Fruit fly (Drosophila melanogaster) whole organism, embryonic: ENCODE results near the gene P5CDh2.
A peak's percentile ranks its signal among the peaks of the same experiment; 100 is the strongest.

Source experiments
- Atf3 ChIP-seq: fragments of 200-800 bp; sonication (Bioruptor generic); optimal IDR thresholded peaks from 3 replicates; lab custom pipeline; 2016; ENCODE audit warnings: missing biosample characterization, missing genetic modification characterization
- BEAF-32 ChIP-seq: fragments of 200-800 bp; sonication (Bioruptor generic); optimal IDR thresholded peaks from 3 replicates; lab custom pipeline; 2017; ENCODE audit warnings: missing biosample characterization, missing genetic modification characterization, mild to moderate bottlenecking, moderate library complexity, missing genetic modification reagents
- CG10366 ChIP-seq: fragments of 200-800 bp; sonication (Bioruptor generic); IDR thresholded peaks from 2 replicates; pipeline ENCODE4 v1.3.6; 2022; ENCODE audit warnings: missing biosample characterization, missing genetic modification characterization
- CG11093 ChIP-seq: fragments of 200-800 bp; sonication (Bioruptor generic); IDR thresholded peaks from 3 replicates; pipeline ENCODE4 v1.3.6; 2022; ENCODE audit warnings: missing biosample characterization, missing genetic modification characterization
- CG12769 ChIP-seq: fragments of 200-800 bp; sonication (Bioruptor generic); optimal IDR thresholded peaks from 2 replicates; lab custom pipeline; 2019; ENCODE audit warnings: missing biosample characterization, mild to moderate bottlenecking, missing genetic modification characterization, moderate library complexity
- CG14441 ChIP-seq: fragments of 200-800 bp; sonication (Bioruptor generic); IDR thresholded peaks from 2 replicates; pipeline ENCODE4 v1.3.6; 2022; ENCODE audit warnings: missing biosample characterization, missing genetic modification characterization
- CG15514 ChIP-seq: fragments of 200-800 bp; sonication (Bioruptor generic); optimal IDR thresholded peaks from 3 replicates; lab custom pipeline; 2017; ENCODE audit warnings: missing biosample characterization, missing genetic modification characterization, mild to moderate bottlenecking, moderate library complexity, missing genetic modification reagents
- CG15601 ChIP-seq: fragments of 200-800 bp; sonication (Bioruptor generic); optimal IDR thresholded peaks from 3 replicates; lab custom pipeline; 2019; ENCODE audit warnings: missing biosample characterization, mild to moderate bottlenecking, missing genetic modification characterization, moderate library complexity
- CG15696 ChIP-seq: fragments of 200-800 bp; sonication (Bioruptor generic); optimal IDR thresholded peaks from 2 replicates; lab custom pipeline; 2019; ENCODE audit warnings: missing biosample characterization, mild to moderate bottlenecking, missing genetic modification characterization, moderate library complexity
- CG18619 ChIP-seq: fragments of 200-800 bp; sonication (Bioruptor generic); optimal IDR thresholded peaks from 3 replicates; lab custom pipeline; 2017; ENCODE audit warnings: missing biosample characterization, mild to moderate bottlenecking, missing genetic modification characterization
- CG18764 ChIP-seq: fragments of 200-800 bp; sonication (Bioruptor generic); optimal IDR thresholded peaks from 3 replicates; lab custom pipeline; 2016; ENCODE audit warnings: missing biosample characterization, missing genetic modification characterization
- CG3726 ChIP-seq: fragments of 200-800 bp; sonication (Bioruptor generic); IDR thresholded peaks from 3 replicates; pipeline ENCODE4, ENCODE4 v1.3.6; 2022; ENCODE audit warnings: missing biosample characterization, missing genetic modification characterization
- CG4617 ChIP-seq: fragments of 200-800 bp; sonication (Bioruptor generic); optimal IDR thresholded peaks from 3 replicates; lab custom pipeline; 2016; ENCODE audit warnings: missing biosample characterization, missing genetic modification characterization, borderline replicate concordance
- CG6254 ChIP-seq: fragments of 200-800 bp; sonication (Bioruptor generic); optimal IDR thresholded peaks from 3 replicates; lab custom pipeline; 2017; ENCODE audit warnings: mild to moderate bottlenecking, missing biosample characterization, missing genetic modification reagents, missing genetic modification characterization
- CG6813 ChIP-seq: fragments of 200-800 bp; sonication (Bioruptor generic); optimal IDR thresholded peaks from 2 replicates; lab custom pipeline; 2017; ENCODE audit warnings: missing biosample characterization, missing genetic modification characterization, mild to moderate bottlenecking, moderate library complexity, missing genetic modification reagents
- CG7372 ChIP-seq: fragments of 200-800 bp; sonication (Bioruptor generic); IDR thresholded peaks from 2 replicates; pipeline ENCODE4 v1.3.6; 2022; ENCODE audit warnings: missing biosample characterization, missing genetic modification characterization
- CG7745 ChIP-seq: fragments of 200-800 bp; sonication (Bioruptor generic); optimal IDR thresholded peaks from 2 replicates; lab custom pipeline; 2018; ENCODE audit warnings: missing biosample characterization, mild to moderate bottlenecking, missing genetic modification characterization, moderate library complexity
- CG8388 ChIP-seq: fragments of 200-800 bp; sonication (Bioruptor generic); optimal IDR thresholded peaks from 2 replicates; lab custom pipeline; 2019; ENCODE audit warnings: missing biosample characterization, mild to moderate bottlenecking, missing genetic modification characterization, moderate library complexity
- CG9876 ChIP-seq: fragments of 200-800 bp; sonication (Bioruptor generic); optimal IDR thresholded peaks from 2 replicates; lab custom pipeline; 2016; ENCODE audit warnings: missing biosample characterization, missing genetic modification characterization
- CHES-1-like ChIP-seq: fragments of 200-800 bp; sonication (Bioruptor generic); optimal IDR thresholded peaks from 2 replicates; lab custom pipeline; 2016; ENCODE audit warnings: missing biosample characterization, missing genetic modification characterization
- Dbx ChIP-seq: fragments of 200-800 bp; sonication (Bioruptor generic); IDR thresholded peaks from 3 replicates; pipeline ENCODE4 v1.3.6; 2022; ENCODE audit warnings: missing biosample characterization, missing genetic modification characterization
- Ets65A ChIP-seq: fragments of 200-800 bp; sonication (Bioruptor generic); peaks from one replicate; lab custom pipeline; 2016; ENCODE audit warnings: missing biosample characterization, missing genetic modification characterization
- Fer3 ChIP-seq: fragments of 200-800 bp; sonication (Bioruptor generic); optimal IDR thresholded peaks from 2 replicates; lab custom pipeline; 2018; ENCODE audit warnings: missing biosample characterization, mild to moderate bottlenecking, missing genetic modification characterization, moderate library complexity
- HHEX ChIP-seq: fragments of 200-800 bp; sonication (Bioruptor generic); optimal IDR thresholded peaks from 3 replicates; lab custom pipeline; 2017; ENCODE audit warnings: missing biosample characterization, mild to moderate bottlenecking, missing genetic modification characterization, missing genetic modification reagents
- Hr78 ChIP-seq, 2 experiments: fragments of 200-800 bp in 1 of 2; fragments of >200 bp in 1 of 2; sonication (Bioruptor generic) in 1 of 2; optimal IDR thresholded peaks; 2 replicates each; lab custom pipeline; 2017 to 2019; ENCODE audit warnings: missing biosample characterization in 2 of 2, missing genetic modification characterization in 2 of 2, mild to moderate bottlenecking in 1 of 2, moderate library complexity in 1 of 2
- MESR4 ChIP-seq: fragments of 200-800 bp; sonication (Bioruptor generic); optimal IDR thresholded peaks from 2 replicates; lab custom pipeline; 2018; ENCODE audit warnings: missing biosample characterization, mild to moderate bottlenecking, missing genetic modification characterization, moderate library complexity
- Meics ChIP-seq: fragments of 200-800 bp; sonication (Bioruptor generic); optimal IDR thresholded peaks from 2 replicates; lab custom pipeline; 2017; ENCODE audit warnings: missing biosample characterization, mild to moderate bottlenecking, missing genetic modification characterization
- Pdp1 ChIP-seq, 2 experiments: fragments of 200-800 bp; sonication (Bioruptor generic); optimal IDR thresholded peaks; 3 replicates each; lab custom pipeline; 2016; ENCODE audit warnings: missing biosample characterization in 2 of 2, missing genetic modification characterization in 2 of 2, mild to moderate bottlenecking in 1 of 2, moderate library complexity in 1 of 2
- amos ChIP-seq: fragments of 200-800 bp; sonication (Bioruptor generic); IDR thresholded peaks from 2 replicates; pipeline ENCODE4 v1.3.6; 2022; ENCODE audit warnings: missing biosample characterization, missing genetic modification characterization; ENCODE audit not compliant: partially characterized antibody
- ash1 ChIP-seq: fragments of 200-800 bp; sonication (Bioruptor generic); optimal IDR thresholded peaks from 2 replicates; lab custom pipeline; 2018; ENCODE audit warnings: missing biosample characterization, mild to moderate bottlenecking, missing genetic modification characterization
- chinmo ChIP-seq: fragments of 200-800 bp; sonication (Bioruptor generic); IDR thresholded peaks from 4 replicates; pipeline ENCODE4 v1.3.6; 2022; ENCODE audit warnings: missing biosample characterization, missing genetic modification characterization; ENCODE audit not compliant: partially characterized antibody
- ci ChIP-seq: fragments of 200-800 bp; sonication (Bioruptor generic); IDR thresholded peaks from 3 replicates; pipeline ENCODE4 v1.3.6; 2022; ENCODE audit warnings: missing biosample characterization, missing genetic modification characterization
- crc ChIP-seq: fragments of 200-800 bp; sonication (Bioruptor generic); optimal IDR thresholded peaks from 2 replicates; lab custom pipeline; 2016; ENCODE audit warnings: missing biosample characterization, missing genetic modification characterization
- dpn ChIP-seq, 2 experiments: fragments of 200-800 bp; sonication (Bioruptor generic); optimal IDR thresholded peaks; 3 replicates each; lab custom pipeline; 2016; ENCODE audit warnings: missing biosample characterization in 2 of 2, missing genetic modification characterization in 2 of 2
- emc ChIP-seq: fragments of 200-800 bp; sonication (Bioruptor generic); optimal IDR thresholded peaks from 2 replicates; lab custom pipeline; 2016; ENCODE audit warnings: missing biosample characterization, missing genetic modification characterization
- exex ChIP-seq: fragments of 200-800 bp; sonication (Bioruptor generic); optimal IDR thresholded peaks from 4 replicates; lab custom pipeline; 2018; ENCODE audit warnings: missing biosample characterization, mild to moderate bottlenecking, missing genetic modification characterization, moderate library complexity
- fd96Cb ChIP-seq: fragments of 200-800 bp; sonication (Bioruptor generic); optimal IDR thresholded peaks from 2 replicates; lab custom pipeline; 2018; ENCODE audit warnings: missing biosample characterization, mild to moderate bottlenecking, missing genetic modification characterization, moderate library complexity
- gcm2 ChIP-seq: fragments of 200-800 bp; sonication (Bioruptor generic); optimal IDR thresholded peaks from 2 replicates; lab custom pipeline; 2016; ENCODE audit warnings: missing biosample characterization, missing genetic modification characterization
- ham ChIP-seq: fragments of 200-800 bp; sonication (Bioruptor generic); IDR thresholded peaks from 2 replicates; pipeline ENCODE4 v1.3.6; 2022; ENCODE audit warnings: missing biosample characterization, missing genetic modification characterization
- jing ChIP-seq: fragments of 200-800 bp; sonication (Bioruptor generic); optimal IDR thresholded peaks from 2 replicates; lab custom pipeline; 2018; ENCODE audit warnings: missing biosample characterization, mild to moderate bottlenecking, missing genetic modification characterization
- odd ChIP-seq: fragments of 200-800 bp; sonication (Bioruptor generic); optimal IDR thresholded peaks from 2 replicates; lab custom pipeline; 2017; ENCODE audit warnings: missing biosample characterization, mild to moderate bottlenecking, missing genetic modification characterization
- otp ChIP-seq: fragments of 200-800 bp; sonication (Bioruptor generic); IDR thresholded peaks from 3 replicates; pipeline ENCODE4, ENCODE4 v1.3.6; 2022; ENCODE audit warnings: missing biosample characterization, missing genetic modification characterization
- peb ChIP-seq: fragments of 200-800 bp; sonication (Bioruptor generic); IDR thresholded peaks from 2 replicates; pipeline ENCODE4 v1.3.6; 2022; ENCODE audit warnings: missing biosample characterization, missing genetic modification characterization
- phol ChIP-seq: fragments of 200-800 bp; sonication (Bioruptor generic); optimal IDR thresholded peaks from 3 replicates; lab custom pipeline; 2018; ENCODE audit warnings: missing biosample characterization, mild to moderate bottlenecking, missing genetic modification characterization, moderate library complexity
- ranshi ChIP-seq: fragments of 200-800 bp; sonication (Bioruptor generic); IDR thresholded peaks from 2 replicates; pipeline ENCODE4 v1.3.6; 2022; ENCODE audit warnings: missing biosample characterization, missing genetic modification characterization
- sna ChIP-seq: fragments of 200-800 bp; sonication (Bioruptor generic); IDR thresholded peaks from 2 replicates; pipeline ENCODE4 v1.3.6; 2022; ENCODE audit warnings: missing biosample characterization, missing genetic modification characterization; ENCODE audit not compliant: partially characterized antibody
- stc ChIP-seq: fragments of 200-800 bp; sonication (Bioruptor generic); IDR thresholded peaks from 2 replicates; pipeline ENCODE4 v1.3.6; 2022; ENCODE audit warnings: missing biosample characterization, missing genetic modification characterization
- z ChIP-seq: fragments of 200-800 bp; sonication (Bioruptor generic); IDR thresholded peaks from 3 replicates; pipeline ENCODE4 v1.3.6; 2022; ENCODE audit warnings: missing biosample characterization, missing genetic modification characterization

Gene P5CDh2

dm6 chr3R:21856098-21856872 is 21.5 kb upstream of the P5CDh2 start, which contains the start of gene glec:
glec (minus strand) TSS chr3R:21856266.
- TF ChIP-seq CG18764 (GFP tag; lab: Kevin White, UChicago) (no peak), HHEX (GFP tag; lab: Kevin White, UChicago) (peak; percentile 5), odd (GFP tag; lab: Kevin White, UChicago) (no peak), sna (GFP tag; lab: Robert Waterston, UW) (peak; percentile 36; the same call in 1 of the 2 replicates), MESR4 (GFP tag; lab: Kevin White, UChicago) (peak; percentile 22), CG6254 (GFP tag; lab: Kevin White, UChicago) (no peak), phol (tag; lab: Kevin White, UChicago) (peak; percentile 26), stc (GFP tag; lab: Robert Waterston, UW) (no peak; the same call in none of the 2 replicates), Ets65A (GFP tag; lab: Kevin White, UChicago) (peak; percentile 76), Hr78 (GFP tag; optimal IDR thresholded peaks at IDR 0.05; lab: Kevin White, UChicago) (no peak), fd96Cb (no peak), chinmo (GFP tag; lab: Robert Waterston, UW) (peak; percentile 91), CG15601 (no peak), ham (GFP tag; lab: Robert Waterston, UW) (no peak), CG7745 (tag; lab: Kevin White, UChicago) (no peak), ranshi (no peak), crc (peak; percentile 5), CG10366 (GFP tag; lab: Robert Waterston, UW) (no peak), Dbx (GFP tag; lab: Robert Waterston, UW) (peak; percentile 63; the same call in 1 of the 3 replicates), CG7372 (GFP tag; lab: Robert Waterston, UW) (no peak; the same call in 1 of the 2 replicates), Fer3 (tag; lab: Kevin White, UChicago) (peak; percentile 6), ci (GFP tag; lab: Robert Waterston, UW) (peak; percentile 90), CG18619 (GFP tag; lab: Kevin White, UChicago) (no peak), peb (GFP tag; lab: Robert Waterston, UW) (no peak), CHES-1-like (GFP tag; lab: Kevin White, UChicago) (peak; percentile 1), amos (GFP tag; lab: Robert Waterston, UW) (peak; percentile 49; the same call in 1 of the 2 replicates), Meics (GFP tag; lab: Kevin White, UChicago) (no peak), CG8388 (GFP tag; lab: Kevin White, UChicago) (peak; percentile 16), ash1 (GFP tag; lab: Kevin White, UChicago) (peak; percentile 86), CG9876 (GFP tag; lab: Kevin White, UChicago) (no peak), Pdp1 (GFP tag; optimal IDR thresholded peaks at IDR 0.05; lab: Kevin White, UChicago) (peak in 1 of 2 experiments; percentile 54), exex (peak; percentile 2), otp (peak; percentile 73; the same call in 2 of the 3 replicates), BEAF-32 (peak; percentile 7), emc (GFP tag; lab: Kevin White, UChicago) (no peak), CG12769 (tag; lab: Kevin White, UChicago) (peak; percentile 77), CG15514 (GFP tag; lab: Kevin White, UChicago) (peak; percentile 91), CG3726 (GFP tag; lab: Robert Waterston, UW) (no peak), Atf3 (GFP tag; lab: Kevin White, UChicago) (peak; percentile 36), jing (no peak), CG6813 (no peak), CG11093 (no peak), gcm2 (GFP tag; lab: Kevin White, UChicago) (no peak), CG14441 (GFP tag; lab: Robert Waterston, UW) (no peak), CG4617 (GFP tag; lab: Kevin White, UChicago) (no peak), z (GFP tag; lab: Robert Waterston, UW) (no peak), dpn (GFP tag; optimal IDR thresholded peaks at IDR 0.05; lab: Kevin White, UChicago) (peak; percentile 19 to 31), CG15696 (tag; lab: Kevin White, UChicago) (no peak)
